Fruit fly (Drosophila melanogaster): ENCODE data around the gene CG14450.

The CG14450 gene

dm6 chr3L:22680932-22681331 is 46.7 kb downstream of the CG14450 start:
- no peak for TF ChIP-seq ey (GFP tag; optimal IDR thresholded peaks at IDR 0.05)
